Fruit fly (Drosophila melanogaster): ENCODE data around the gene Uvrag.

- TF ChIP-seq usp (GFP tag; optimal IDR thresholded peaks at IDR 0.05) (no peak), GATAd (GFP tag; optimal IDR thresholded peaks at IDR 0.05) (no peak), Dif (GFP tag; optimal IDR thresholded peaks at IDR 0.05; ENCODE audit: partially characterized antibody) (no peak), rgr (GFP tag; optimal IDR thresholded peaks at IDR 0.05) (no peak), jim (GFP tag; optimal IDR thresholded peaks at IDR 0.05) (no peak), pan (optimal IDR thresholded peaks at IDR 0.05) (no peak), psq (GFP tag; optimal IDR thresholded peaks at IDR 0.05) (no peak), h (GFP tag; optimal IDR thresholded peaks at IDR 0.05) (no peak), dmrt93B (GFP tag; optimal IDR thresholded peaks at IDR 0.05) (no peak), CrebA (GFP tag; optimal IDR thresholded peaks at IDR 0.05; ENCODE audit: borderline replicate concordance) (no peak), Myc (optimal IDR thresholded peaks at IDR 0.05) (no peak), OdsH (GFP tag; optimal IDR thresholded peaks at IDR 0.05) (no peak), Sp1 (GFP tag; optimal IDR thresholded peaks at IDR 0.05) (no peak), lola (GFP tag; optimal IDR thresholded peaks at IDR 0.05) (no peak)
Measured at dm6 chr2L:13257177-13257576, 29.4 kb upstream of the Uvrag start, which contains the start of gene Naa20B.

Measured in whole organism, wandering third instar larva.